Worm (Caenorhabditis elegans) whole organism, L3 larva: ENCODE data around the gene F41G4.13.

Source experiments
- R02D3.7 ChIP-seq: fragments of 150-350 bp; optimal IDR thresholded peaks from 2 replicates; lab custom pipeline; 2014; ENCODE audit warnings: missing biosample characterization, missing genetic modification characterization
- ZK546.5 ChIP-seq: sonication (generic microtip); optimal IDR thresholded peaks from 2 replicates; lab custom pipeline; 2017; ENCODE audit warnings: missing biosample characterization, missing genetic modification characterization
- aly-2 ChIP-seq: fragments of 150-350 bp; optimal IDR thresholded peaks from 2 replicates; lab custom pipeline; 2014; ENCODE audit warnings: missing biosample characterization, missing genetic modification characterization
- ama-1 ChIP-seq: fragments of 150-350 bp; optimal IDR thresholded peaks from 2 replicates; lab custom pipeline; 2018
- ceh-16 ChIP-seq: sonication (generic microtip); optimal IDR thresholded peaks from 2 replicates; lab custom pipeline; 2017; ENCODE audit warnings: missing biosample characterization, missing genetic modification characterization
- ceh-28 ChIP-seq: fragments of 150-350 bp; optimal IDR thresholded peaks from 2 replicates; lab custom pipeline; 2014; ENCODE audit warnings: missing biosample characterization, missing genetic modification reagents, missing genetic modification characterization
- ceh-82 ChIP-seq: fragments of 150-350 bp; optimal IDR thresholded peaks from 2 replicates; lab custom pipeline; 2014; ENCODE audit warnings: missing biosample characterization, missing genetic modification characterization
- ceh-9 ChIP-seq: sonication (generic microtip); optimal IDR thresholded peaks from 2 replicates; lab custom pipeline; 2018; ENCODE audit warnings: missing biosample characterization, missing genetic modification characterization
- daf-12 ChIP-seq: fragments of 150-350 bp; optimal IDR thresholded peaks from 2 replicates; lab custom pipeline; 2014; ENCODE audit warnings: missing biosample characterization, missing genetic modification reagents, missing genetic modification characterization
- egl-27 ChIP-seq: sonication (generic microtip); optimal IDR thresholded peaks from 4 replicates; lab custom pipeline; 2017; ENCODE audit warnings: missing biosample characterization, missing genetic modification reagents, missing genetic modification characterization
- egl-5 ChIP-seq: fragments of 150-350 bp; optimal IDR thresholded peaks from 2 replicates; lab custom pipeline; 2017; ENCODE audit warnings: missing biosample characterization, missing genetic modification reagents, missing genetic modification characterization, inconsistent platforms
- elt-1 ChIP-seq: fragments of 150-350 bp; optimal IDR thresholded peaks from 2 replicates; lab custom pipeline; 2014; ENCODE audit warnings: missing biosample characterization, missing genetic modification characterization
- elt-2 ChIP-seq: sonication (generic microtip); optimal IDR thresholded peaks from 2 replicates; lab custom pipeline; 2016; ENCODE audit warnings: missing genetic modification reagents, mild to moderate bottlenecking, missing genetic modification characterization, missing compliant biosample characterization
- elt-3 ChIP-seq, 3 experiments: fragments of 150-350 bp in 1 of 3; sonication (generic microtip) in 2 of 3; optimal IDR thresholded peaks; 2 replicates in 2 of 3; 4 replicates in 1 of 3; lab custom pipeline; 2014 to 2017; ENCODE audit warnings: missing biosample characterization in 3 of 3, missing genetic modification characterization in 3 of 3
- eor-1 ChIP-seq, 2 experiments: fragments of 150-350 bp; optimal IDR thresholded peaks; 2 replicates each; lab custom pipeline; 2014 to 2018; ENCODE audit warnings: missing biosample characterization in 2 of 2, missing genetic modification characterization in 2 of 2
- fkh-10 ChIP-seq: sonication (generic microtip); optimal IDR thresholded peaks from 2 replicates; lab custom pipeline; 2017; ENCODE audit warnings: missing biosample characterization, missing genetic modification reagents, missing genetic modification characterization
- fkh-2 ChIP-seq: fragments of 150-350 bp; optimal IDR thresholded peaks from 2 replicates; lab custom pipeline; 2014; ENCODE audit warnings: missing biosample characterization, missing genetic modification reagents, missing genetic modification characterization
- fos-1 ChIP-seq: fragments of 150-350 bp; optimal IDR thresholded peaks from 2 replicates; lab custom pipeline; 2014; ENCODE audit warnings: missing biosample characterization, missing genetic modification characterization
- hmg-11 ChIP-seq: sonication (generic microtip); optimal IDR thresholded peaks from 2 replicates; lab custom pipeline; 2016; ENCODE audit warnings: missing genetic modification characterization, missing compliant biosample characterization
- jun-1 ChIP-seq: fragments of 150-350 bp; optimal IDR thresholded peaks from 2 replicates; lab custom pipeline; 2014; ENCODE audit warnings: missing biosample characterization, missing genetic modification reagents, missing genetic modification characterization
- lin-15B ChIP-seq: fragments of 150-350 bp; optimal IDR thresholded peaks from 2 replicates; lab custom pipeline; 2014; ENCODE audit warnings: missing biosample characterization, missing genetic modification characterization
- lin-39 ChIP-seq: fragments of 150-350 bp; optimal IDR thresholded peaks from 2 replicates; lab custom pipeline; 2018; ENCODE audit warnings: missing biosample characterization, missing genetic modification reagents, missing genetic modification characterization
- lsy-12 ChIP-seq: sonication (generic microtip); optimal IDR thresholded peaks from 2 replicates; lab custom pipeline; 2016; ENCODE audit warnings: mild to moderate bottlenecking, missing genetic modification characterization, missing compliant biosample characterization
- mdl-1 ChIP-seq: fragments of 150-350 bp; optimal IDR thresholded peaks from 2 replicates; lab custom pipeline; 2014; ENCODE audit warnings: missing biosample characterization, missing genetic modification characterization
- mml-1 ChIP-seq: fragments of 150-350 bp; sonication (generic microtip); optimal IDR thresholded peaks from 3 replicates; lab custom pipeline; 2014; ENCODE audit warnings: missing biosample characterization, missing genetic modification characterization
- nfya-1 ChIP-seq: sonication (generic microtip); optimal IDR thresholded peaks from 2 replicates; lab custom pipeline; 2017; ENCODE audit warnings: missing genetic modification characterization, mild to moderate bottlenecking, missing compliant biosample characterization, antibody characterized with exemption, moderate library complexity; ENCODE audit not compliant: insufficient read depth
- nhr-11 ChIP-seq: fragments of 150-350 bp; optimal IDR thresholded peaks from 2 replicates; lab custom pipeline; 2014; ENCODE audit warnings: missing biosample characterization, missing genetic modification characterization
- nhr-12 ChIP-seq: fragments of 150-350 bp; optimal IDR thresholded peaks from 2 replicates; lab custom pipeline; 2014; ENCODE audit warnings: missing biosample characterization, missing genetic modification characterization
- nhr-23 ChIP-seq: fragments of 150-350 bp; optimal IDR thresholded peaks from 2 replicates; lab custom pipeline; 2014; ENCODE audit warnings: missing biosample characterization, missing genetic modification reagents, missing genetic modification characterization
- nhr-237 ChIP-seq: fragments of 150-350 bp; optimal IDR thresholded peaks from 2 replicates; lab custom pipeline; 2014; ENCODE audit warnings: missing biosample characterization, missing genetic modification characterization
- nhr-25 ChIP-seq: sonication (generic microtip); optimal IDR thresholded peaks from 2 replicates; lab custom pipeline; 2017; ENCODE audit warnings: missing biosample characterization, missing genetic modification characterization
- nhr-28 ChIP-seq: fragments of 150-350 bp; optimal IDR thresholded peaks from 2 replicates; lab custom pipeline; 2014; ENCODE audit warnings: missing biosample characterization, missing genetic modification characterization
- nhr-43 ChIP-seq: sonication (generic microtip); optimal IDR thresholded peaks from 2 replicates; lab custom pipeline; 2016; ENCODE audit warnings: mild to moderate bottlenecking, missing genetic modification characterization, missing compliant biosample characterization; ENCODE audit not compliant: poor library complexity, severe bottlenecking
- nhr-67 ChIP-seq: fragments of 150-350 bp; optimal IDR thresholded peaks from 2 replicates; lab custom pipeline; 2014; ENCODE audit warnings: missing biosample characterization, missing genetic modification characterization
- nhr-76 ChIP-seq: fragments of 150-350 bp; sonication (generic microtip); optimal IDR thresholded peaks from 5 replicates; lab custom pipeline; 2014; ENCODE audit warnings: missing biosample characterization, missing genetic modification characterization
- nhr-77 ChIP-seq: fragments of 150-350 bp; optimal IDR thresholded peaks from 2 replicates; lab custom pipeline; 2014; ENCODE audit warnings: missing biosample characterization, missing genetic modification characterization
- pha-4 ChIP-seq: fragments of 150-350 bp; optimal IDR thresholded peaks from 2 replicates; lab custom pipeline; 2014; ENCODE audit warnings: missing biosample characterization, missing genetic modification reagents, missing genetic modification characterization
- pqm-1 ChIP-seq: fragments of 150-350 bp; optimal IDR thresholded peaks from 2 replicates; lab custom pipeline; 2017; ENCODE audit warnings: missing biosample characterization, missing genetic modification characterization, inconsistent platforms
- sea-2 ChIP-seq: fragments of 150-350 bp; sonication (generic microtip); optimal IDR thresholded peaks from 4 replicates; lab custom pipeline; 2014; ENCODE audit warnings: missing biosample characterization, missing genetic modification reagents, missing genetic modification characterization
- skn-1 ChIP-seq: fragments of 150-350 bp; optimal IDR thresholded peaks from 2 replicates; lab custom pipeline; 2014; ENCODE audit warnings: missing biosample characterization, missing genetic modification characterization
- snpc-4 ChIP-seq: fragments of 150-350 bp; optimal IDR thresholded peaks from 2 replicates; lab custom pipeline; 2014; ENCODE audit warnings: missing biosample characterization, missing genetic modification characterization
- tbx-2 ChIP-seq: sonication (generic microtip); optimal IDR thresholded peaks from 2 replicates; lab custom pipeline; 2016; ENCODE audit warnings: mild to moderate bottlenecking, missing genetic modification characterization, missing compliant biosample characterization
- unc-39 ChIP-seq: sonication (generic microtip); optimal IDR thresholded peaks from 4 replicates; lab custom pipeline; 2017; ENCODE audit warnings: missing biosample characterization, missing genetic modification characterization
- unc-62 ChIP-seq: fragments of 150-350 bp; sonication (generic microtip); optimal IDR thresholded peaks from 4 replicates; lab custom pipeline; 2014; ENCODE audit warnings: missing biosample characterization, missing genetic modification reagents, missing genetic modification characterization
- zag-1 ChIP-seq: fragments of 150-350 bp; optimal IDR thresholded peaks from 2 replicates; lab custom pipeline; 2014; ENCODE audit warnings: missing biosample characterization, missing genetic modification characterization
- ztf-11 ChIP-seq: fragments of 150-350 bp; optimal IDR thresholded peaks from 2 replicates; lab custom pipeline; 2014; ENCODE audit warnings: missing biosample characterization, missing genetic modification characterization
- ztf-4 ChIP-seq: fragments of 150-350 bp; optimal IDR thresholded peaks from 2 replicates; lab custom pipeline; 2014; ENCODE audit warnings: missing biosample characterization, missing genetic modification characterization

Gene F41G4.13

DNA sequence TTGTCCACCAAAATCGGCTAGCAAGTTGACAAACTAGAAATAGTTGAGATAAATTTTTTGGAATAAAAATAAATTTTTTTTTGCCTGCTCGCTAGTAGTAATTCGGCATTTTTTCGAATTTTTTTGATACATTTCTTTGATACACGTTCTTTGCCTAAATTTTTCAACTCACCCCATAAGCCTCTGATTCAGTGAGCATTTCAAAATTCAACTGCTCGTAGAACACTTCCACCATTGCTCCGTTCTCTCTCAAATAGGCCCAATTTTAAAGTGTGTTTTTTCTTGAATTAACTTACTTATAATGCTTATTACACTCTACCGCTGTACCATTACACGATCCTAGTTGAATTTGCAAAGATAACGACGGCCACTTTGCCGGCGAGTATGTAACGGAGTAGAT, 31.0 kb downstream of the F41G4.13 start:
- TF ChIP-seq eor-1 (tag; optimal IDR thresholded peaks at IDR 0.05; lab: Kevin White, UChicago) (no peak), pha-4 (tag; lab: Kevin White, UChicago) (no peak), aly-2 (tag; lab: Kevin White, UChicago) (no peak), elt-2 (tag; lab: Kevin White, UChicago) (peak; percentile 5), tbx-2 (tag; lab: Kevin White, UChicago) (no peak), ztf-11 (no peak), ama-1 (lab: Kevin White, UChicago) (peak; percentile 7), snpc-4 (tag; lab: Kevin White, UChicago) (no peak), ceh-9 (no peak), daf-12 (tag; lab: Kevin White, UChicago) (no peak)
- TF ChIP-seq, all 47 proteins: peak for 2

DNA sequence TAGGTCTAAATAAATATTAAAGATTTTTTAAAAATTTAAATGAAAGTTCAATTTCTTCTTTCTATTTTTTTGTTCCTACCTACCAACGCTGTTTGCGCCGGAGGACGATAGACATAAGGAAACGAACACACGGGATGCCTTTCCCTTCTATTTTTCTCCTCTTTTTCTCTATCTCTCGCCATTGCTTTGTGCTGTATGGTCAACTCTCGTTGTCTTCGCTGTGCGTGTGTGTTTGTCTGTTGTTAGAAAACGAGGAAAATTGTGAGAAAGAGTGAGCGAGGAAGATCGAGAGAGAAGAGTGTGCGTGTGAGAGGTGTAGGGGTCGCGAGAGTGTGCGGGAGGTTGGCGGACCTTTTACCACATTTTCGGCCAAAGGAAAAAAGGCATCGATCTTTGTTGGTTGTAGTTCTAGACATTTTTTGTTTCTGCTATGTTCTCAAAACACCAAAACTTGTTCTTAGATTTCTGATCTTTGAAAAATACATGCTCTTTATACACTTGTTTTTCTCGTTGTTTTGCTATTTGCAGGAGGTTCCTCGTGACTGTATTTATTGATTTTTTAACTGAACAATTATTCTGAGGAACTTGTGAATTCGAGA, 35.4 kb downstream of the F41G4.13 start:
- TF ChIP-seq sea-2 (GFP tag; lab: Kevin White, UChicago), result no peak
- peak; percentile 58 for TF ChIP-seq nhr-25 (tag; lab: Kevin White, UChicago)
- TF ChIP-seq elt-2 (tag; lab: Kevin White, UChicago), result peak; percentile 1
- peak; percentile 30 for TF ChIP-seq fkh-10 (GFP tag; lab: Kevin White, UChicago)
- peak; percentile 28 for TF ChIP-seq pqm-1 (tag; lab: Kevin White, UChicago)
- TF ChIP-seq elt-3 (tag; optimal IDR thresholded peaks at IDR 0.05; lab: Kevin White, UChicago), result no peak
- TF ChIP-seq R02D3.7, result no peak
- TF ChIP-seq unc-39 (tag; lab: Kevin White, UChicago), result no peak
- peak; percentile 22 for TF ChIP-seq lin-15B (tag; lab: Kevin White, UChicago)
- TF ChIP-seq jun-1 (tag; lab: Kevin White, UChicago), result no peak
- no peak for TF ChIP-seq eor-1 (tag; optimal IDR thresholded peaks at IDR 0.05; lab: Kevin White, UChicago)
- TF ChIP-seq lsy-12 (tag; lab: Kevin White, UChicago), result peak; percentile 10
- TF ChIP-seq unc-62 (GFP tag; lab: Kevin White, UChicago), result no peak
- TF ChIP-seq egl-27 (tag; lab: Kevin White, UChicago), result no peak
- TF ChIP-seq ceh-82, result no peak
- no peak for TF ChIP-seq daf-12 (tag; lab: Kevin White, UChicago)
- no peak for TF ChIP-seq nhr-76 (tag; lab: Kevin White, UChicago)
- TF ChIP-seq fkh-2 (tag; lab: Kevin White, UChicago), result no peak
- no peak for TF ChIP-seq nhr-28
- TF ChIP-seq ama-1 (lab: Kevin White, UChicago), result peak; percentile 84
- peak; percentile 76 for TF ChIP-seq lin-39
- no peak for TF ChIP-seq zag-1 (tag; lab: Kevin White, UChicago)
- no peak for TF ChIP-seq ztf-11
- no peak for TF ChIP-seq egl-5 (tag; lab: Kevin White, UChicago)
- no peak for TF ChIP-seq ceh-16
- no peak for TF ChIP-seq elt-1 (tag; lab: Kevin White, UChicago)
- TF ChIP-seq ceh-28 (tag; lab: Kevin White, UChicago), result no peak
- TF ChIP-seq snpc-4 (tag; lab: Kevin White, UChicago), result peak; percentile 39
- no peak for TF ChIP-seq ceh-9
- TF ChIP-seq pha-4 (tag; lab: Kevin White, UChicago), result peak; percentile 88
- peak; percentile 13 for TF ChIP-seq nhr-23 (tag; lab: Kevin White, UChicago)
- TF ChIP-seq tbx-2 (tag; lab: Kevin White, UChicago), result no peak
- TF ChIP-seq nhr-43, result peak; percentile 25
- TF ChIP-seq nhr-67 (tag; lab: Kevin White, UChicago), result no peak
- TF ChIP-seq fos-1 (tag; lab: Kevin White, UChicago), result no peak
- peak; percentile 79 for TF ChIP-seq nfya-1 (tag; lab: Kevin White, UChicago)
- no peak for TF ChIP-seq mml-1 (tag; lab: Kevin White, UChicago)
- TF ChIP-seq ztf-4 (tag; lab: Kevin White, UChicago), result no peak
- no peak for TF ChIP-seq ZK546.5 (tag; lab: Kevin White, UChicago)
- peak; percentile 89 for TF ChIP-seq hmg-11 (tag; lab: Kevin White, UChicago)
- no peak for TF ChIP-seq nhr-12 (tag; lab: Kevin White, UChicago)
- TF ChIP-seq nhr-237 (tag; lab: Kevin White, UChicago), result no peak
- no peak for TF ChIP-seq aly-2 (tag; lab: Kevin White, UChicago)
- TF ChIP-seq nhr-11 (tag; lab: Kevin White, UChicago), result no peak
- no peak for TF ChIP-seq nhr-77 (tag; lab: Kevin White, UChicago)
- TF ChIP-seq skn-1 (tag; lab: Kevin White, UChicago), result no peak
- TF ChIP-seq mdl-1, result no peak
